Worm (Caenorhabditis elegans): Measurements from ENCODE around the gene C06B8.2.

C06B8.2 gene

ce11 chrV:15493680-15494079 lies 15.1 kb upstream of the C06B8.2 start, which contains the start of gene srh-218:
Gene srh-218, plus strand, starts transcription at chrV:15493980.
- TF ChIP-seq egl-27 (tag; optimal IDR thresholded peaks at IDR 0.05), result no peak
- no peak for TF ChIP-seq daf-12 (tag; optimal IDR thresholded peaks at IDR 0.05)
- TF ChIP-seq Y5F2A.4 (GFP tag; optimal IDR thresholded peaks at IDR 0.05), result no peak
- no peak for TF ChIP-seq set-16 (GFP tag; IDR thresholded peaks at IDR 0.05)
- no peak for TF ChIP-seq saeg-2 (GFP tag; IDR thresholded peaks at IDR 0.05)
- no peak for TF ChIP-seq dmd-9 (GFP tag; IDR thresholded peaks at IDR 0.05)
- TF ChIP-seq mep-1 (tag; optimal IDR thresholded peaks at IDR 0.05), result no peak
- TF ChIP-seq jun-1 (tag; optimal IDR thresholded peaks at IDR 0.05), result no peak
- no peak for TF ChIP-seq lin-15B (tag; optimal IDR thresholded peaks at IDR 0.05)
- no peak for TF ChIP-seq snpc-1.2 (GFP tag; IDR thresholded peaks at IDR 0.05)
- no peak for TF ChIP-seq mes-2 (tag; optimal IDR thresholded peaks at IDR 0.05; ENCODE audit: poor library complexity, severe bottlenecking)
- no peak for TF ChIP-seq spr-1 (tag; optimal IDR thresholded peaks at IDR 0.05)
- no peak for TF ChIP-seq lin-29 (GFP tag; IDR thresholded peaks at IDR 0.05)
- TF ChIP-seq F49E8.2 (tag; optimal IDR thresholded peaks at IDR 0.05; ENCODE audit: borderline replicate concordance), result no peak
- TF ChIP-seq nhr-11 (tag; optimal IDR thresholded peaks at IDR 0.05), result no peak
- TF ChIP-seq ceh-44 (GFP tag; IDR thresholded peaks at IDR 0.05), result no peak

- TF ChIP-seq snpc-4 (tag; optimal IDR thresholded peaks at IDR 0.05) (no peak), D1046.2 (GFP tag; IDR thresholded peaks at IDR 0.05) (no peak), dmd-9 (GFP tag; IDR thresholded peaks at IDR 0.05) (no peak), dve-1 (tag; optimal IDR thresholded peaks at IDR 0.05; ENCODE audit: insufficient read depth) (no peak), F10B5.3 (tag; optimal IDR thresholded peaks at IDR 0.05) (no peak), hif-1 (tag; optimal IDR thresholded peaks at IDR 0.05) (no peak), ceh-44 (GFP tag; IDR thresholded peaks at IDR 0.05) (no peak), nhr-11 (tag; optimal IDR thresholded peaks at IDR 0.05) (no peak), egl-43 (GFP tag; IDR thresholded peaks at IDR 0.05) (no peak), lin-13 (GFP tag; optimal IDR thresholded peaks at IDR 0.05) (no peak), nhr-48 (tag; optimal IDR thresholded peaks at IDR 0.05) (no peak), madf-9 (GFP tag; conservative IDR thresholded peaks at IDR 0.05) (no peak), ctbp-1 (GFP tag; IDR thresholded peaks at IDR 0.05) (no peak), mes-2 (tag; optimal IDR thresholded peaks at IDR 0.05; ENCODE audit: poor library complexity, severe bottlenecking) (no peak), ztf-11 (tag; optimal IDR thresholded peaks at IDR 0.05) (no peak), T26A8.4 (GFP tag; IDR thresholded peaks at IDR 0.05) (no peak), madf-5 (GFP tag; IDR thresholded peaks at IDR 0.05) (no peak), dmd-8 (GFP tag; IDR thresholded peaks at IDR 0.05) (no peak)
Observed at ce11 chrV:15492518-15492917, 14.0 kb upstream of the C06B8.2 start, which contains the start of gene str-264. Gene str-264, minus strand, starts transcription at chrV:15492618.

ce11 chrV:15487764-15488163 lies 9.2 kb upstream of the C06B8.2 start, which contains the start of gene srw-21:
Gene srw-21, plus strand, starts transcription at chrV:15488064.
- TF ChIP-seq ZK337.2 (GFP tag; IDR thresholded peaks at IDR 0.05), result no peak
- no peak for TF ChIP-seq saeg-2 (GFP tag; IDR thresholded peaks at IDR 0.05)
- TF ChIP-seq mdt-29 (GFP tag; IDR thresholded peaks at IDR 0.05), result no peak
- TF ChIP-seq lin-1 (GFP tag; IDR thresholded peaks at IDR 0.05), result no peak
- no peak for TF ChIP-seq nhr-28 (tag; optimal IDR thresholded peaks at IDR 0.05)
- no peak for TF ChIP-seq nhr-111 (GFP tag; optimal IDR thresholded peaks at IDR 0.05)
- no peak for TF ChIP-seq egl-27 (tag; optimal IDR thresholded peaks at IDR 0.05)
- TF ChIP-seq lin-15B (tag; optimal IDR thresholded peaks at IDR 0.05), result no peak
- TF ChIP-seq nhr-102 (tag; optimal IDR thresholded peaks at IDR 0.05), result no peak
- no peak for TF ChIP-seq zag-1 (tag; optimal IDR thresholded peaks at IDR 0.05)
- no peak for TF ChIP-seq Y75B8A.6 (GFP tag; IDR thresholded peaks at IDR 0.05)
- TF ChIP-seq dve-1 (tag; optimal IDR thresholded peaks at IDR 0.05; ENCODE audit: insufficient read depth), result no peak
- no peak for TF ChIP-seq daf-16 (GFP tag; optimal IDR thresholded peaks at IDR 0.05)
- TF ChIP-seq daf-16 (tag; optimal IDR thresholded peaks at IDR 0.05), result no peak
- no peak for TF ChIP-seq T26A8.4 (GFP tag; IDR thresholded peaks at IDR 0.05)
- TF ChIP-seq T20F7.1 (GFP tag; optimal IDR thresholded peaks at IDR 0.05), result no peak
- no peak for TF ChIP-seq ZK546.5 (tag; optimal IDR thresholded peaks at IDR 0.05)

Measured in whole organism, L4 larva.